Fruit fly (Drosophila melanogaster) whole organism, embryonic: ENCODE measurements around the gene hook.

ENCODE experiments used
- Aef1 ChIP-seq: fragments of 200-800 bp; sonication (Bioruptor generic); IDR thresholded peaks from 3 replicates; pipeline ENCODE4 v1.3.6; 2022; ENCODE audit warnings: missing biosample characterization, missing genetic modification characterization
- Atf-2 ChIP-seq: fragments of 200-800 bp; sonication (Bioruptor generic); optimal IDR thresholded peaks from 2 replicates; lab custom pipeline; 2016; ENCODE audit warnings: missing biosample characterization, missing genetic modification characterization
- Atf6 ChIP-seq: fragments of 200-800 bp; sonication (Bioruptor generic); IDR thresholded peaks from 2 replicates; pipeline ENCODE4 v1.3.6; 2022; ENCODE audit warnings: missing biosample characterization, missing genetic modification characterization
- CG10147 ChIP-seq: fragments of 200-800 bp; sonication (Bioruptor generic); optimal IDR thresholded peaks from 2 replicates; lab custom pipeline; 2019; ENCODE audit warnings: missing biosample characterization, mild to moderate bottlenecking, missing genetic modification characterization, moderate library complexity
- CG10366 ChIP-seq: fragments of 200-800 bp; sonication (Bioruptor generic); IDR thresholded peaks from 2 replicates; pipeline ENCODE4 v1.3.6; 2022; ENCODE audit warnings: missing biosample characterization, missing genetic modification characterization
- CG10431 ChIP-seq: fragments of 200-800 bp; sonication (Bioruptor generic); optimal IDR thresholded peaks from 3 replicates; lab custom pipeline; 2018; ENCODE audit warnings: missing biosample characterization, mild to moderate bottlenecking, missing genetic modification characterization
- CG10565 ChIP-seq: fragments of 200-800 bp; sonication (Bioruptor generic); optimal IDR thresholded peaks from 3 replicates; lab custom pipeline; 2016; ENCODE audit warnings: missing biosample characterization, mild to moderate bottlenecking, missing genetic modification characterization
- CG10979 ChIP-seq: fragments of 200-800 bp; sonication (Bioruptor generic); optimal IDR thresholded peaks from 2 replicates; lab custom pipeline; 2018; ENCODE audit warnings: missing biosample characterization, mild to moderate bottlenecking, missing genetic modification characterization, moderate library complexity
- CG11085 ChIP-seq: fragments of 200-800 bp; sonication (Bioruptor generic); IDR thresholded peaks from 2 replicates; pipeline ENCODE4 v1.3.6; 2022; ENCODE audit warnings: missing biosample characterization, missing genetic modification characterization
- CG14860 ChIP-seq: fragments of 200-800 bp; sonication (Bioruptor generic); IDR thresholded peaks from 3 replicates; pipeline ENCODE4 v1.3.6; 2022; ENCODE audit warnings: missing biosample characterization, missing genetic modification characterization; ENCODE audit not compliant: partially characterized antibody
- CG15073 ChIP-seq: fragments of 200-800 bp; sonication (Bioruptor generic); optimal IDR thresholded peaks from 2 replicates; lab custom pipeline; 2016; ENCODE audit warnings: missing biosample characterization, missing genetic modification characterization
- CG15514 ChIP-seq: fragments of 200-800 bp; sonication (Bioruptor generic); optimal IDR thresholded peaks from 3 replicates; lab custom pipeline; 2017; ENCODE audit warnings: missing biosample characterization, missing genetic modification characterization, mild to moderate bottlenecking, moderate library complexity, missing genetic modification reagents
- CG15696 ChIP-seq: fragments of 200-800 bp; sonication (Bioruptor generic); optimal IDR thresholded peaks from 2 replicates; lab custom pipeline; 2019; ENCODE audit warnings: missing biosample characterization, mild to moderate bottlenecking, missing genetic modification characterization, moderate library complexity
- CG1602 ChIP-seq: fragments of 200-800 bp; sonication (Bioruptor generic); optimal IDR thresholded peaks from 3 replicates; lab custom pipeline; 2016; ENCODE audit warnings: missing biosample characterization, missing genetic modification characterization
- CG1647 ChIP-seq: fragments of 200-800 bp; sonication (Bioruptor generic); optimal IDR thresholded peaks from 3 replicates; lab custom pipeline; 2016; ENCODE audit warnings: missing biosample characterization, missing genetic modification characterization
- CG17361 ChIP-seq: fragments of 200-800 bp; sonication (Bioruptor generic); IDR thresholded peaks from 3 replicates; pipeline ENCODE4 v1.3.6; 2022; ENCODE audit warnings: missing biosample characterization, missing genetic modification characterization
- CG17385 ChIP-seq: fragments of 200-800 bp; sonication (Bioruptor generic); optimal IDR thresholded peaks from 3 replicates; lab custom pipeline; 2018; ENCODE audit warnings: missing biosample characterization, mild to moderate bottlenecking, missing genetic modification characterization
- CG17829 ChIP-seq: fragments of 200-800 bp; optimal IDR thresholded peaks from 2 replicates; lab custom pipeline; 2019; ENCODE audit warnings: missing biosample characterization, mild to moderate bottlenecking, missing genetic modification characterization, moderate library complexity
- CG18599 ChIP-seq: fragments of 200-800 bp; sonication (Bioruptor generic); optimal IDR thresholded peaks from 3 replicates; lab custom pipeline; 2017; ENCODE audit warnings: missing biosample characterization, missing genetic modification characterization, mild to moderate bottlenecking, moderate library complexity, missing genetic modification reagents
- CG31388 ChIP-seq: fragments of 200-800 bp; sonication (Bioruptor generic); optimal IDR thresholded peaks from 2 replicates; lab custom pipeline; 2016; ENCODE audit warnings: missing biosample characterization, missing genetic modification characterization
- CG34224 ChIP-seq: fragments of 200-800 bp; sonication (Bioruptor generic); IDR thresholded peaks from 3 replicates; pipeline ENCODE4 v1.3.6; 2022; ENCODE audit warnings: missing biosample characterization, missing genetic modification characterization; ENCODE audit not compliant: partially characterized antibody
- CG3847 ChIP-seq: fragments of 200-800 bp; sonication (Bioruptor generic); IDR thresholded peaks from 2 replicates; pipeline ENCODE4 v1.3.6; 2022; ENCODE audit warnings: missing biosample characterization, missing genetic modification characterization
- CG6272 ChIP-seq: fragments of 200-800 bp; sonication (Bioruptor generic); IDR thresholded peaks from 2 replicates; pipeline ENCODE4 v1.3.6; 2022; ENCODE audit warnings: missing biosample characterization, missing genetic modification characterization
- CG6683 ChIP-seq: fragments of 200-800 bp; sonication (Bioruptor generic); optimal IDR thresholded peaks from 2 replicates; lab custom pipeline; 2017; ENCODE audit warnings: missing biosample characterization, mild to moderate bottlenecking, missing genetic modification characterization, missing genetic modification reagents
- CG7987 ChIP-seq: fragments of 200-800 bp; sonication (Bioruptor generic); optimal IDR thresholded peaks from 2 replicates; lab custom pipeline; 2018; ENCODE audit warnings: missing biosample characterization, mild to moderate bottlenecking, missing genetic modification characterization, moderate library complexity
- CG8359 ChIP-seq: fragments of 200-800 bp; sonication (Bioruptor generic); optimal IDR thresholded peaks from 2 replicates; lab custom pipeline; 2017; ENCODE audit warnings: missing biosample characterization, mild to moderate bottlenecking, missing genetic modification characterization, borderline replicate concordance
- CG9817 ChIP-seq: fragments of 200-800 bp; sonication (Bioruptor generic); optimal IDR thresholded peaks from 2 replicates; lab custom pipeline; 2018; ENCODE audit warnings: missing biosample characterization, mild to moderate bottlenecking, missing genetic modification characterization, moderate library complexity
- CHES-1-like ChIP-seq: fragments of 200-800 bp; sonication (Bioruptor generic); optimal IDR thresholded peaks from 2 replicates; lab custom pipeline; 2016; ENCODE audit warnings: missing biosample characterization, missing genetic modification characterization
- D ChIP-seq, 2 experiments: fragments of 200-800 bp in 1 of 2; fragments of >200 bp in 1 of 2; sonication (Bioruptor generic) in 1 of 2; optimal IDR thresholded peaks; 2 replicates in 1 of 2; 3 replicates in 1 of 2; lab custom pipeline; 2017; ENCODE audit warnings: mild to moderate bottlenecking in 1 of 2, missing biosample characterization in 1 of 2, missing genetic modification characterization in 1 of 2, missing genetic modification reagents in 1 of 2
- Dbx ChIP-seq: fragments of 200-800 bp; sonication (Bioruptor generic); IDR thresholded peaks from 3 replicates; pipeline ENCODE4 v1.3.6; 2022; ENCODE audit warnings: missing biosample characterization, missing genetic modification characterization
- Lpt ChIP-seq: fragments of >200 bp; optimal IDR thresholded peaks from 2 replicates; lab custom pipeline; 2018; ENCODE audit warnings: missing biosample characterization, missing genetic modification characterization
- Max ChIP-seq: fragments of 200-800 bp; sonication (Bioruptor generic); optimal IDR thresholded peaks from 2 replicates; lab custom pipeline; 2016; ENCODE audit warnings: missing biosample characterization, mild to moderate bottlenecking, missing genetic modification characterization
- Rfx ChIP-seq: fragments of 200-800 bp; sonication (Bioruptor generic); IDR thresholded peaks from 2 replicates; pipeline ENCODE4 v1.3.6; 2022; ENCODE audit warnings: missing biosample characterization, missing genetic modification characterization
- cato ChIP-seq: fragments of 200-800 bp; sonication (Bioruptor generic); optimal IDR thresholded peaks from 2 replicates; lab custom pipeline; 2016; ENCODE audit warnings: missing biosample characterization, missing genetic modification characterization, borderline replicate concordance
- ewg ChIP-seq: fragments of 200-800 bp; sonication (Bioruptor generic); optimal IDR thresholded peaks from 3 replicates; lab custom pipeline; 2017; ENCODE audit warnings: mild to moderate bottlenecking, missing biosample characterization, missing genetic modification reagents, missing genetic modification characterization
- fd3F ChIP-seq: fragments of 200-800 bp; sonication (Bioruptor generic); optimal IDR thresholded peaks from 2 replicates; lab custom pipeline; 2018; ENCODE audit warnings: missing biosample characterization, mild to moderate bottlenecking, missing genetic modification characterization, moderate library complexity
- gcm2 ChIP-seq: fragments of 200-800 bp; sonication (Bioruptor generic); optimal IDR thresholded peaks from 2 replicates; lab custom pipeline; 2016; ENCODE audit warnings: missing biosample characterization, missing genetic modification characterization
- grn ChIP-seq: fragments of 200-800 bp; sonication (Bioruptor generic); optimal IDR thresholded peaks from 3 replicates; lab custom pipeline; 2017; ENCODE audit warnings: missing biosample characterization, missing genetic modification characterization
- nerfin-1 ChIP-seq: fragments of 200-800 bp; sonication (Bioruptor generic); optimal IDR thresholded peaks from 3 replicates; lab custom pipeline; 2019; ENCODE audit warnings: missing biosample characterization, mild to moderate bottlenecking, missing genetic modification characterization, moderate library complexity
- nerfin-2 ChIP-seq: fragments of 200-800 bp; sonication (Bioruptor generic); IDR thresholded peaks from 2 replicates; pipeline ENCODE4 v1.3.6; 2022; ENCODE audit warnings: missing biosample characterization, missing genetic modification characterization; ENCODE audit not compliant: partially characterized antibody
- pita ChIP-seq: fragments of 200-800 bp; sonication (Bioruptor generic); optimal IDR thresholded peaks from 2 replicates; lab custom pipeline; 2017; ENCODE audit warnings: missing biosample characterization, mild to moderate bottlenecking, missing genetic modification characterization
- run ChIP-seq: fragments of 200-800 bp; sonication (Bioruptor generic); optimal IDR thresholded peaks from 3 replicates; lab custom pipeline; 2018; ENCODE audit warnings: missing biosample characterization, mild to moderate bottlenecking, missing genetic modification characterization
- sima ChIP-seq: fragments of 200-800 bp; sonication (Bioruptor generic); optimal IDR thresholded peaks from 2 replicates; lab custom pipeline; 2016; ENCODE audit warnings: missing biosample characterization, missing genetic modification characterization
- sug ChIP-seq: fragments of 200-800 bp; optimal IDR thresholded peaks from 2 replicates; lab custom pipeline; 2019; ENCODE audit warnings: missing biosample characterization, mild to moderate bottlenecking, missing genetic modification characterization, moderate library complexity
- tio ChIP-seq: fragments of 200-800 bp; sonication (Bioruptor generic); optimal IDR thresholded peaks from 2 replicates; lab custom pipeline; 2017; ENCODE audit warnings: missing biosample characterization, missing genetic modification characterization, inconsistent platforms
- ttk ChIP-seq: fragments of 200-800 bp; sonication (Bioruptor generic); IDR thresholded peaks from 2 replicates; pipeline ENCODE4 v2.1.2; 2022; ENCODE audit warnings: missing biosample characterization, missing genetic modification characterization
- unpg ChIP-seq: fragments of 200-800 bp; sonication (Bioruptor generic); optimal IDR thresholded peaks from 3 replicates; lab custom pipeline; 2018; ENCODE audit warnings: missing biosample characterization, mild to moderate bottlenecking, missing genetic modification characterization, moderate library complexity
- z ChIP-seq: fragments of 200-800 bp; sonication (Bioruptor generic); IDR thresholded peaks from 3 replicates; pipeline ENCODE4 v1.3.6; 2022; ENCODE audit warnings: missing biosample characterization, missing genetic modification characterization
- zfh2 ChIP-seq: fragments of 200-800 bp; sonication (Bioruptor generic); optimal IDR thresholded peaks from 2 replicates; lab custom pipeline; 2016; ENCODE audit warnings: missing biosample characterization, missing genetic modification characterization

Gene hook

dm6 chr2L:18981947-18982579 is 51.2 kb downstream of the hook start:
- TF ChIP-seq z (GFP tag; lab: Robert Waterston, UW) (peak; percentile 33; the same call in 1 of the 3 replicates), tio (no peak), nerfin-1 (tag; lab: Kevin White, UChicago) (no peak), CG10431 (GFP tag; lab: Kevin White, UChicago) (peak; percentile 55), CG8359 (GFP tag; lab: Kevin White, UChicago) (no peak), CG34224 (no peak), CG7987 (GFP tag; lab: Kevin White, UChicago) (no peak), run (no peak), CG10147 (GFP tag; lab: Kevin White, UChicago) (no peak), CG15514 (GFP tag; lab: Kevin White, UChicago) (no peak), unpg (GFP tag; lab: Kevin White, UChicago) (peak; percentile 31), gcm2 (GFP tag; lab: Kevin White, UChicago) (no peak), zfh2 (GFP tag; lab: Kevin White, UChicago) (no peak), Atf-2 (GFP tag; lab: Kevin White, UChicago) (no peak), CG15073 (GFP tag; lab: Kevin White, UChicago) (no peak), CG11085 (GFP tag; lab: Robert Waterston, UW) (no peak), D (optimal IDR thresholded peaks at IDR 0.05; lab: Kevin White, UChicago) (no peak), D (GFP tag; optimal IDR thresholded peaks at IDR 0.05; lab: Kevin White, UChicago) (peak; percentile 61), CG18599 (no peak), grn (GFP tag; lab: Kevin White, UChicago) (no peak), Aef1 (no peak), CG31388 (GFP tag; lab: Kevin White, UChicago) (no peak), CG3847 (GFP tag; lab: Robert Waterston, UW) (no peak), CHES-1-like (GFP tag; lab: Kevin White, UChicago) (no peak), CG15696 (tag; lab: Kevin White, UChicago) (peak; percentile 1), nerfin-2 (GFP tag; lab: Robert Waterston, UW) (no peak), CG14860 (GFP tag; lab: Robert Waterston, UW) (no peak), CG6272 (GFP tag; lab: Robert Waterston, UW) (no peak), CG6683 (GFP tag; lab: Kevin White, UChicago) (no peak), Dbx (GFP tag; lab: Robert Waterston, UW) (no peak), sima (GFP tag; lab: Kevin White, UChicago) (no peak), CG10979 (tag; lab: Kevin White, UChicago) (peak; percentile 64), Lpt (GFP tag; lab: Kevin White, UChicago) (no peak), CG9817 (tag; lab: Kevin White, UChicago) (no peak), CG10366 (GFP tag; lab: Robert Waterston, UW) (no peak), CG17829 (tag; lab: Kevin White, UChicago) (peak; percentile 10), CG1602 (GFP tag; lab: Kevin White, UChicago) (peak; percentile 7), Rfx (no peak), CG17385 (GFP tag; lab: Kevin White, UChicago) (no peak), CG1647 (GFP tag; lab: Kevin White, UChicago) (no peak), pita (GFP tag; lab: Kevin White, UChicago) (no peak), ewg (GFP tag; lab: Kevin White, UChicago) (peak; percentile 11), cato (GFP tag; lab: Kevin White, UChicago) (no peak), Max (GFP tag; lab: Kevin White, UChicago) (no peak), ttk (no peak), CG10565 (GFP tag; lab: Kevin White, UChicago) (no peak), CG17361 (peak; percentile 32; the same call in 1 of the 3 replicates), fd3F (GFP tag; lab: Kevin White, UChicago) (no peak), sug (tag; lab: Kevin White, UChicago) (no peak), Atf6 (GFP tag; lab: Robert Waterston, UW) (no peak)
